Worm (Caenorhabditis elegans) whole organism, late embryonic: ENCODE results near the gene srz-60.

Experiments
- C08G9.2 ChIP-seq: sonication (generic microtip); optimal IDR thresholded peaks from 2 replicates; lab custom pipeline; 2016; ENCODE audit warnings: mild to moderate bottlenecking, missing genetic modification characterization, moderate library complexity, missing compliant biosample characterization
- C38D4.7 ChIP-seq: fragments of 200-800 bp; sonication (Bioruptor generic); optimal IDR thresholded peaks from 2 replicates; lab custom pipeline; 2018; ENCODE audit warnings: mild to moderate bottlenecking, missing genetic modification characterization, moderate library complexity, missing compliant biosample characterization
- K09A11.1 ChIP-seq: sonication (generic microtip); optimal IDR thresholded peaks from 2 replicates; lab custom pipeline; 2017; ENCODE audit warnings: antibody characterized with exemption, mild to moderate bottlenecking, missing genetic modification characterization, missing compliant biosample characterization; ENCODE audit not compliant: insufficient read depth
- T23F11.4 ChIP-seq: fragments of 200-800 bp; sonication (Bioruptor generic); optimal IDR thresholded peaks from 2 replicates; lab custom pipeline; 2018; ENCODE audit warnings: mild to moderate bottlenecking, missing genetic modification characterization, missing compliant biosample characterization
- ama-1 ChIP-seq: fragments of 150-350 bp; optimal IDR thresholded peaks from 2 replicates; lab custom pipeline; 2014
- ceh-14 ChIP-seq: sonication (generic microtip); optimal IDR thresholded peaks from 2 replicates; lab custom pipeline; 2016; ENCODE audit warnings: missing genotype, missing genetic modification characterization, missing compliant biosample characterization
- ceh-19 ChIP-seq: fragments of 200-800 bp; sonication (Bioruptor generic); optimal IDR thresholded peaks from 2 replicates; lab custom pipeline; 2018; ENCODE audit warnings: mild to moderate bottlenecking, missing genetic modification characterization, missing compliant biosample characterization
- ceh-2 ChIP-seq: sonication (generic microtip); optimal IDR thresholded peaks from 2 replicates; lab custom pipeline; 2016; ENCODE audit warnings: missing genotype, missing genetic modification characterization, missing compliant biosample characterization
- ceh-30 ChIP-seq: fragments of 150-350 bp; optimal IDR thresholded peaks from 2 replicates; lab custom pipeline; 2014; ENCODE audit warnings: missing biosample characterization, missing genetic modification characterization
- ceh-45 ChIP-seq: fragments of 200-800 bp; sonication (Bioruptor generic); IDR thresholded peaks from 2 replicates; pipeline ENCODE4 v1.3.6; 2022; ENCODE audit warnings: missing genetic modification reagents, missing genetic modification characterization, missing compliant biosample characterization
- ceh-48 ChIP-seq: sonication (generic microtip); optimal IDR thresholded peaks from 2 replicates; lab custom pipeline; 2016; ENCODE audit warnings: missing genetic modification characterization, inconsistent platforms, missing compliant biosample characterization
- elt-2 ChIP-seq: sonication (generic microtip); optimal IDR thresholded peaks from 2 replicates; lab custom pipeline; 2016; ENCODE audit warnings: missing genetic modification reagents, missing genetic modification characterization, missing compliant biosample characterization
- elt-4 ChIP-seq: sonication (generic microtip); optimal IDR thresholded peaks from 2 replicates; lab custom pipeline; 2016; ENCODE audit warnings: missing genetic modification characterization, missing compliant biosample characterization
- ets-4 ChIP-seq: sonication (generic microtip); optimal IDR thresholded peaks from 2 replicates; lab custom pipeline; 2016; ENCODE audit warnings: missing genetic modification characterization, missing compliant biosample characterization
- eyg-1 ChIP-seq: sonication (generic microtip); optimal IDR thresholded peaks from 2 replicates; lab custom pipeline; 2016; ENCODE audit warnings: missing genotype, missing genetic modification characterization, missing compliant biosample characterization
- gmeb-2 ChIP-seq: sonication (generic microtip); optimal IDR thresholded peaks from 2 replicates; lab custom pipeline; 2016; ENCODE audit warnings: missing genetic modification characterization, inconsistent platforms, missing compliant biosample characterization
- hlh-13 ChIP-seq: fragments of 200-800 bp; sonication (Bioruptor generic); optimal IDR thresholded peaks from 2 replicates; lab custom pipeline; 2018; ENCODE audit warnings: mild to moderate bottlenecking, missing genetic modification characterization, missing compliant biosample characterization
- lim-6 ChIP-seq: sonication (generic microtip); optimal IDR thresholded peaks from 2 replicates; lab custom pipeline; 2016; ENCODE audit warnings: missing genetic modification characterization, missing compliant biosample characterization
- lin-11 ChIP-seq: fragments of 200-800 bp; sonication (Bioruptor generic); optimal IDR thresholded peaks from 2 replicates; lab custom pipeline; 2018; ENCODE audit warnings: mild to moderate bottlenecking, missing genetic modification characterization, missing compliant biosample characterization
- mec-3 ChIP-seq: sonication (generic microtip); optimal IDR thresholded peaks from 2 replicates; lab custom pipeline; 2016; ENCODE audit warnings: borderline replicate concordance, missing genetic modification characterization, missing compliant biosample characterization
- nfya-1 ChIP-seq: sonication (generic microtip); optimal IDR thresholded peaks from 2 replicates; lab custom pipeline; 2017; ENCODE audit warnings: missing genetic modification characterization, mild to moderate bottlenecking, missing compliant biosample characterization, antibody characterized with exemption, moderate library complexity
- nhr-11 ChIP-seq: fragments of 150-350 bp; optimal IDR thresholded peaks from 2 replicates; lab custom pipeline; 2014; ENCODE audit warnings: missing biosample characterization, missing genetic modification characterization
- npax-4 ChIP-seq: sonication (generic microtip); optimal IDR thresholded peaks from 2 replicates; lab custom pipeline; 2016; ENCODE audit warnings: missing genetic modification characterization, missing compliant biosample characterization
- odd-2 ChIP-seq: sonication (generic microtip); optimal IDR thresholded peaks from 2 replicates; lab custom pipeline; 2017; ENCODE audit warnings: antibody characterized with exemption, mild to moderate bottlenecking, missing genetic modification characterization, missing compliant biosample characterization
- pag-3 ChIP-seq: sonication (generic microtip); optimal IDR thresholded peaks from 2 replicates; lab custom pipeline; 2016; ENCODE audit warnings: missing compliant biosample characterization, missing genetic modification characterization, borderline replicate concordance
- pat-9 ChIP-seq: fragments of 200-800 bp; sonication (Bioruptor generic); optimal IDR thresholded peaks from 2 replicates; lab custom pipeline; 2018; ENCODE audit warnings: mild to moderate bottlenecking, missing genetic modification characterization, moderate library complexity, missing compliant biosample characterization
- pax-1 ChIP-seq: fragments of 150-350 bp; optimal IDR thresholded peaks from 2 replicates; lab custom pipeline; 2014; ENCODE audit warnings: missing biosample characterization, missing genetic modification characterization
- pha-4 ChIP-seq: fragments of 150-350 bp; optimal IDR thresholded peaks from 2 replicates; lab custom pipeline; 2018; ENCODE audit warnings: missing biosample characterization, missing genetic modification reagents, missing genetic modification characterization
- pqm-1 ChIP-seq: sonication (generic microtip); optimal IDR thresholded peaks from 2 replicates; lab custom pipeline; 2016; ENCODE audit warnings: missing genetic modification characterization, missing compliant biosample characterization
- sdc-2 ChIP-seq: sonication (generic microtip); optimal IDR thresholded peaks from 2 replicates; lab custom pipeline; 2016; ENCODE audit warnings: missing genotype, missing genetic modification characterization, missing compliant biosample characterization
- sox-2 ChIP-seq: fragments of 200-800 bp; sonication (Bioruptor generic); IDR thresholded peaks from 2 replicates; pipeline ENCODE4 v1.3.6; 2022; ENCODE audit warnings: missing genetic modification reagents, missing genetic modification characterization, missing compliant biosample characterization
- sox-4 ChIP-seq: sonication (generic microtip); optimal IDR thresholded peaks from 2 replicates; lab custom pipeline; 2017; ENCODE audit warnings: mild to moderate bottlenecking, missing genetic modification characterization, inconsistent platforms, missing compliant biosample characterization
- syd-9 ChIP-seq: sonication (generic microtip); optimal IDR thresholded peaks from 2 replicates; lab custom pipeline; 2016; ENCODE audit warnings: mild to moderate bottlenecking, missing genetic modification characterization, moderate library complexity, missing compliant biosample characterization
- tbx-2 ChIP-seq: sonication (generic microtip); optimal IDR thresholded peaks from 2 replicates; lab custom pipeline; 2016; ENCODE audit warnings: missing genetic modification characterization, missing compliant biosample characterization
- tbx-7 ChIP-seq: sonication (generic microtip); optimal IDR thresholded peaks from 2 replicates; lab custom pipeline; 2016; ENCODE audit warnings: missing genotype, missing genetic modification characterization, missing compliant biosample characterization
- unc-3 ChIP-seq, 2 experiments: fragments of 200-800 bp in 1 of 2; sonication (Bioruptor generic) in 1 of 2; sonication (generic microtip) in 1 of 2; conservative IDR thresholded peaks in 1 of 2; optimal IDR thresholded peaks in 1 of 2; 2 replicates each; pipeline versions ENCODE4 v1.3.6 to Lab custom; 2016 to 2022; ENCODE audit warnings: missing compliant biosample characterization in 2 of 2, missing genetic modification characterization in 2 of 2, missing genetic modification reagents in 1 of 2
- unc-42 ChIP-seq: sonication (generic microtip); optimal IDR thresholded peaks from 2 replicates; lab custom pipeline; 2016; ENCODE audit warnings: missing genotype, missing genetic modification characterization, missing compliant biosample characterization
- unc-55 ChIP-seq: sonication (generic microtip); optimal IDR thresholded peaks from 2 replicates; lab custom pipeline; 2017; ENCODE audit warnings: missing biosample characterization, missing genetic modification reagents, missing genetic modification characterization
- unc-86 ChIP-seq: sonication (generic microtip); optimal IDR thresholded peaks from 2 replicates; lab custom pipeline; 2016; ENCODE audit warnings: missing genetic modification characterization, missing compliant biosample characterization

The srz-60 gene

DNA sequence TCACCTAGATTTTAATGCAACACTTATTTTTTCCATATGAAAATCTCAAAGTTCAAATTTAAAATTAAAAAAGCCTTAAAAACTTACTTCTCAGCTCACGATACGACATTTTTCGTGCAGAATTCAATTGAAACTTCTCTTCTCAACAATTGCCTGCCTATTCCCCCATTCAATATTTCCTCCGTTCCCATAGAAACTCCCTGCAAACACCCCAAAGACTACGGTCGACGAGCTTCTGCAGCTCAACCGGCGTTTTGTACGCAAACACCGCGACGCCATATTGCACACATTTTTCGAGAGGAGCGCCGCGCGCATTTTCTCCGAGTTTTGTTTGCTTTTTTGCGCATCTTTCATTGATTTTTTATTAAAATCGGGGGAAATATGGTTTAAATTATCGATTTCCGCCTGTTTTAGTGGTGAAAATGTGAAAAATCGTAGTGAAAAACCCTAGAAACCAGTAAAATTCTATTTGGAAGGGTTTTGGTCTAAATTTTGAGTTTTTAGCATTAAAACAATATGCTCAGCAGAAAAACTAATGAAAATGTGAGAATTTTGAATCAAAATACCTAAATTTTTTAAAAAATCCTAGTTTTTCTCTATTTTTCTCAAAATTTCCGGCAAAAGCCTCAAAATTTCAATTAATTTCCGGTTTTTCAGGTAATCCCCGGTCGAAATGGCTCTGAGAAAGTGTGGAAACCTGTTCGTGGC, 29.5 kb upstream of the srz-60 start, which contains the start of the genes dyf-3 and pdhb-1 (continued):
- TF ChIP-seq ceh-48 (tag; lab: Kevin White, UChicago) (peak; percentile 18), sox-4 (tag; lab: Kevin White, UChicago) (no peak), sdc-2 (tag; lab: Kevin White, UChicago) (no peak)

DNA sequence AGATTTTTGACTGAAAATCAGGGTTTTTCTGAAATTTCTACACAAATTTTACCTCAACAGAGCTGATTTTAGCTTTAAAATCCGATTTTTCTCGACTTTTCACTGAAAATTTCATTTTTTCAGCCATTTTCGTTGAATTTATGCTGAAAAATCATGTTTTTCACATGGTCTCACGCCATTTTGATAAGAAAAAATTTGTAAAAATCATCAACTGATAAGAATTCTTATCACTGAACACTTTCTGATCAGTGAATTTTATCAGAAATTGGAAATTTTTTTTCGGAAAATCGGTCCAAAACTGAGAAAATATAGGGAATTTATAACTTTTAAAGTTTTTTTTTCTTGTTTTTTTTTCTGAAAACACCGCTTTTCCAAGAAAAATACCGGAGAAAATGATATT, 27.8 kb upstream of the srz-60 start:
- TF ChIP-seq pha-4 (tag; lab: Kevin White, UChicago) (no peak), elt-2 (peak; percentile 72)

DNA sequence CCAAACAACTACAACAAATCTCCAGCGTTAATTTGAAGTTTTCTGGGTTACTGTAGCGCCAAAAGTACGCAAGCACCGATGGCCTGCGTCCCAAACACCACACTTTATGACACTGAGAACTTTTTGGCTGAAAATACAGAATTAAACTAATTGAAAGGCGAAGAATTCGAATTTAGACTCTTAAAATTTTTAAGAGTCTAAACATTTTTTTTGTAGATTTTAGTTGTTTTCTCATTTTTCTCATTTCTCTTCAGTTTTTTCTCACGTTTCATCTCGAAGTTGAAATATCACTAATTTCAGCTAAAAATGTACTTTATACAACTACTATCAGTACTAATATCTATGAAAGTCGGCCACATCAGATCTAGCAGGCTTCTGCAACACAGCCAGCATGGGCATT, 13.3 kb upstream of the srz-60 start, which contains the start of gene lgc-9:
Gene lgc-9 (plus strand): TSS at position 301 of the 400 bp plus-strand sequence.
- TF ChIP-seq unc-55 (GFP tag; lab: Kevin White, UChicago) (no peak), unc-42 (tag; lab: Kevin White, UChicago) (no peak), pha-4 (tag; lab: Kevin White, UChicago) (no peak), elt-4 (tag; lab: Kevin White, UChicago) (no peak), mec-3 (no peak), lim-6 (tag; lab: Kevin White, UChicago) (no peak), gmeb-2 (no peak), pax-1 (tag; lab: Kevin White, UChicago) (no peak), sox-4 (tag; lab: Kevin White, UChicago) (no peak), syd-9 (tag; lab: Kevin White, UChicago) (no peak), ets-4 (no peak), unc-86 (tag; lab: Kevin White, UChicago) (no peak), ceh-19 (GFP tag; lab: Kevin White, UChicago) (no peak), ceh-14 (tag; lab: Kevin White, UChicago) (no peak), odd-2 (no peak), ceh-30 (tag; lab: Kevin White, UChicago) (no peak)

DNA sequence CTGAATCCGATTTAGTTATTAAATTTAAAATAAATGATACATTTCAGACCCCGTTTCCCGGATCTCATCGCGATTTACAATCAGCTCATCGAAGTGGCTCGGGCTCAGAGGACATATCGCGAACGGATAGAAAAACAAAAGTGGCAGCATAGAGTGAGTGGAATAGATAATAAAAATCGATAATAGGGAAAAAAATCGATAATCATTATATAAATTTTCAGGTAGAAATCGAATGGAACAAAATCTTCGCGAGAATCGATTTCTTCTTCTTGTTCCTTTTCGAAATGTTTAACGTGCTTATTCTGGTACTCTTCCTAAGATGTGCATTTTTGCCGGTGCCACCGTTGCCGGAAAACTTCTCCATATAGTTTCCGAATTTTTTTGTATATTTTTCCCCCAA, 10.0 kb upstream of the srz-60 start:
- no peak for TF ChIP-seq unc-86 (tag; lab: Kevin White, UChicago)
- TF ChIP-seq unc-3 (GFP tag; conservative IDR thresholded peaks at IDR 0.05; lab: Robert Waterston, UW) = no peak
- no peak for TF ChIP-seq unc-3 (tag; optimal IDR thresholded peaks at IDR 0.05; lab: Kevin White, UChicago)
- no peak for TF ChIP-seq pag-3 (tag; lab: Kevin White, UChicago)
- TF ChIP-seq ama-1 (lab: Kevin White, UChicago) = no peak
- TF ChIP-seq T23F11.4 (GFP tag; lab: Kevin White, UChicago) = no peak
- TF ChIP-seq ceh-30 (tag; lab: Kevin White, UChicago) = no peak
- no peak for TF ChIP-seq ceh-45 (GFP tag; lab: Robert Waterston, UW)
- TF ChIP-seq tbx-7 (tag; lab: Kevin White, UChicago) = no peak
- no peak for TF ChIP-seq C08G9.2
- no peak for TF ChIP-seq syd-9 (tag; lab: Kevin White, UChicago)
- no peak for TF ChIP-seq nfya-1
- TF ChIP-seq nhr-11 = no peak
- no peak for TF ChIP-seq elt-2
- no peak for TF ChIP-seq npax-4 (tag; lab: Kevin White, UChicago)
- TF ChIP-seq eyg-1 (tag; lab: Kevin White, UChicago) = no peak
- TF ChIP-seq pqm-1 (tag; lab: Kevin White, UChicago) = no peak
- TF ChIP-seq K09A11.1 = no peak

DNA sequence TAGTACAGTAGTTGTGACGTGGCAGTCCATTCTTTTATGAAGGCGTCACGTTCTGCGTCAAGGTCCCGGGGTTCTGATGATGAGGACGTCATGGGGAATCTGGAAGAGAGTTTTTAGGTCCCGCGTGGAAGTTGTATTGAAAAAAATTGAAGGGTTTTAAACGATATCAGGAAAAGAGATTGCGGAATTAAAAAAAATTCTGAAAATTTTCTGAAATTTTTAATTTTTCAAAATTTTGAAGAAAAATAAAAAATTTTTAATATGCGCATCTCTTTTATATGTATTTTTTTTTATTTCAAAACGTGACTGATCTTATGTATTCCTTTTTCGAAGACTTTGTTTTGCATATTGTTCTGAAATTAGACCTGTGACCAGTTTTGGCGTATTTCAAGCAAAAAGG, 6.2 kb upstream of the srz-60 start, which contains the start of gene C04C3.6:
Gene C04C3.6 (minus strand): TSS at position 101 of the 400 bp plus-strand sequence.
- TF ChIP-seq sox-4 (tag; lab: Kevin White, UChicago) (no peak), lin-11 (no peak), hlh-13 (no peak), ama-1 (lab: Kevin White, UChicago) (no peak), ceh-2 (tag; lab: Kevin White, UChicago) (no peak), tbx-2 (no peak), syd-9 (tag; lab: Kevin White, UChicago) (no peak), sox-2 (GFP tag; lab: Robert Waterston, UW) (no peak), C38D4.7 (GFP tag; lab: Kevin White, UChicago) (no peak), pat-9 (tag; lab: Kevin White, UChicago) (no peak), unc-42 (tag; lab: Kevin White, UChicago) (no peak), ceh-30 (tag; lab: Kevin White, UChicago) (no peak), eyg-1 (tag; lab: Kevin White, UChicago) (no peak), elt-2 (no peak), K09A11.1 (no peak)
